Worm (Caenorhabditis elegans) whole organism, L1 larva: Measurements from ENCODE around the gene timp-1.
A peak's percentile ranks its signal among the peaks of the same experiment; 100 is the strongest.

Experiments used
- C04F5.9 ChIP-seq: sonication (generic microtip); optimal IDR thresholded peaks from 2 replicates; lab custom pipeline; 2016; ENCODE audit warnings: missing genetic modification characterization, missing compliant biosample characterization
- C34B4.2 ChIP-seq: sonication (generic microtip); optimal IDR thresholded peaks from 2 replicates; lab custom pipeline; 2017; ENCODE audit warnings: mild to moderate bottlenecking, missing genetic modification characterization, missing compliant biosample characterization
- F16B12.6 ChIP-seq: fragments of 150-350 bp; optimal IDR thresholded peaks from 2 replicates; lab custom pipeline; 2014; ENCODE audit warnings: missing biosample characterization, missing genetic modification characterization
- aha-1 ChIP-seq: fragments of 150-350 bp; optimal IDR thresholded peaks from 2 replicates; lab custom pipeline; 2014; ENCODE audit warnings: missing biosample characterization, missing genetic modification characterization
- alr-1 ChIP-seq: fragments of 200-800 bp; sonication (Bioruptor generic); optimal IDR thresholded peaks from 2 replicates; lab custom pipeline; 2018; ENCODE audit warnings: borderline replicate concordance, mild to moderate bottlenecking, missing genetic modification characterization, missing compliant biosample characterization
- ama-1 ChIP-seq: fragments of 150-350 bp; optimal IDR thresholded peaks from 2 replicates; lab custom pipeline; 2014
- blmp-1 ChIP-seq: fragments of 150-350 bp; optimal IDR thresholded peaks from 2 replicates; lab custom pipeline; 2014; ENCODE audit warnings: missing biosample characterization, missing genetic modification characterization
- ceh-63 ChIP-seq: fragments of 200-800 bp; sonication (Bioruptor generic); optimal IDR thresholded peaks from 2 replicates; lab custom pipeline; 2018; ENCODE audit warnings: mild to moderate bottlenecking, missing genetic modification characterization, missing compliant biosample characterization
- ceh-8 ChIP-seq: fragments of 200-800 bp; sonication (Bioruptor generic); optimal IDR thresholded peaks from 2 replicates; lab custom pipeline; 2018; ENCODE audit warnings: mild to moderate bottlenecking, missing genetic modification characterization, moderate library complexity, missing compliant biosample characterization
- ceh-88 ChIP-seq: fragments of 200-800 bp; sonication (Bioruptor generic); IDR thresholded peaks from 2 replicates; pipeline ENCODE4 v1.3.6; 2022; ENCODE audit warnings: missing genetic modification characterization, missing compliant biosample characterization
- ces-1 ChIP-seq: fragments of 150-350 bp; optimal IDR thresholded peaks from 2 replicates; lab custom pipeline; 2014; ENCODE audit warnings: missing biosample characterization, missing genetic modification reagents, missing genetic modification characterization
- dsc-1 ChIP-seq: sonication (generic microtip); optimal IDR thresholded peaks from 2 replicates; lab custom pipeline; 2016; ENCODE audit warnings: mild to moderate bottlenecking, missing genetic modification characterization, missing compliant biosample characterization
- efl-1 ChIP-seq, 4 experiments: fragments of 150-350 bp; optimal IDR thresholded peaks in 3 of 4; peaks in 1 of 4; 1 replicate in 1 of 4; 2 replicates in 3 of 4; lab custom pipeline; 2014; ENCODE audit warnings: missing biosample characterization in 2 of 4, missing genetic modification characterization in 2 of 4, missing genetic modification reagents in 2 of 4
- egl-13 ChIP-seq: sonication (generic microtip); optimal IDR thresholded peaks from 2 replicates; lab custom pipeline; 2016; ENCODE audit warnings: missing genotype, missing genetic modification reagents, missing genetic modification characterization, missing compliant biosample characterization
- elt-2 ChIP-seq: sonication (generic microtip); optimal IDR thresholded peaks from 2 replicates; lab custom pipeline; 2016; ENCODE audit warnings: missing genetic modification characterization, mild to moderate bottlenecking, inconsistent platforms, missing compliant biosample characterization, missing genetic modification reagents
- fkh-4 ChIP-seq: sonication (generic microtip); optimal IDR thresholded peaks from 2 replicates; lab custom pipeline; 2016; ENCODE audit warnings: missing compliant biosample characterization, missing genetic modification characterization, borderline replicate concordance
- fos-1 ChIP-seq: fragments of 150-350 bp; optimal IDR thresholded peaks from 2 replicates; lab custom pipeline; 2014; ENCODE audit warnings: missing biosample characterization, missing genetic modification characterization
- grh-1 ChIP-seq: fragments of 200-800 bp; sonication (Bioruptor generic); IDR thresholded peaks from 2 replicates; pipeline ENCODE4 v1.3.6; 2022; ENCODE audit warnings: missing genetic modification reagents, missing genetic modification characterization, missing compliant biosample characterization
- irx-1 ChIP-seq: sonication (generic microtip); optimal IDR thresholded peaks from 2 replicates; lab custom pipeline; 2016; ENCODE audit warnings: missing genetic modification characterization, missing compliant biosample characterization
- jun-1 ChIP-seq: fragments of 150-350 bp; optimal IDR thresholded peaks from 2 replicates; lab custom pipeline; 2014; ENCODE audit warnings: missing biosample characterization, missing genetic modification reagents, missing genetic modification characterization
- lin-13 ChIP-seq: fragments of 150-350 bp; optimal IDR thresholded peaks from 2 replicates; lab custom pipeline; 2014; ENCODE audit warnings: missing biosample characterization, missing genetic modification reagents, missing genetic modification characterization
- lin-15B ChIP-seq: fragments of 150-350 bp; sonication (generic microtip); optimal IDR thresholded peaks from 3 replicates; lab custom pipeline; 2014; ENCODE audit warnings: missing biosample characterization, missing genetic modification characterization
- lin-35 ChIP-seq, 2 experiments: fragments of 150-350 bp; optimal IDR thresholded peaks; 2 replicates each; lab custom pipeline; 2014; ENCODE audit warnings: missing biosample characterization in 2 of 2, missing genetic modification characterization in 2 of 2, missing genetic modification reagents in 2 of 2
- lin-39 ChIP-seq: fragments of 150-350 bp; optimal IDR thresholded peaks from 2 replicates; lab custom pipeline; 2014; ENCODE audit warnings: missing biosample characterization, missing genetic modification reagents, missing genetic modification characterization
- lir-3 ChIP-seq: sonication (generic microtip); optimal IDR thresholded peaks from 2 replicates; lab custom pipeline; 2016; ENCODE audit warnings: mild to moderate bottlenecking, missing genetic modification characterization, moderate library complexity, missing compliant biosample characterization; ENCODE audit not compliant: poor library complexity
- lsy-2 ChIP-seq, 2 experiments: fragments of 150-350 bp; optimal IDR thresholded peaks; 2 replicates each; lab custom pipeline; 2014; ENCODE audit warnings: missing biosample characterization in 2 of 2, missing genetic modification characterization in 2 of 2
- mab-9 ChIP-seq: fragments of 200-800 bp; sonication (Bioruptor generic); IDR thresholded peaks from 2 replicates; pipeline ENCODE4 v1.3.6; 2022; ENCODE audit warnings: missing genetic modification reagents, missing genetic modification characterization, missing compliant biosample characterization
- mef-2 ChIP-seq: fragments of 150-350 bp; optimal IDR thresholded peaks from 2 replicates; lab custom pipeline; 2014; ENCODE audit warnings: missing biosample characterization, missing genetic modification characterization
- mep-1 ChIP-seq: fragments of 150-350 bp; optimal IDR thresholded peaks from 2 replicates; lab custom pipeline; 2014; ENCODE audit warnings: missing biosample characterization, missing genetic modification characterization
- nhr-12 ChIP-seq: sonication (generic microtip); optimal IDR thresholded peaks from 2 replicates; lab custom pipeline; 2017; ENCODE audit warnings: missing biosample characterization, missing genetic modification characterization
- nhr-19 ChIP-seq: fragments of 200-800 bp; sonication (Bioruptor generic); conservative IDR thresholded peaks from 2 replicates; pipeline ENCODE4 v1.3.6; 2022; ENCODE audit warnings: missing genetic modification characterization, missing compliant biosample characterization
- nhr-237 ChIP-seq: fragments of 150-350 bp; optimal IDR thresholded peaks from 2 replicates; lab custom pipeline; 2014; ENCODE audit warnings: missing biosample characterization, missing genetic modification characterization
- nhr-28 ChIP-seq: fragments of 150-350 bp; optimal IDR thresholded peaks from 2 replicates; lab custom pipeline; 2014; ENCODE audit warnings: missing biosample characterization, missing genetic modification characterization
- nhr-47 ChIP-seq: sonication (generic microtip); optimal IDR thresholded peaks from 2 replicates; lab custom pipeline; 2016; ENCODE audit warnings: mild to moderate bottlenecking, missing genetic modification characterization, moderate library complexity, missing compliant biosample characterization
- nhr-77 ChIP-seq: fragments of 150-350 bp; optimal IDR thresholded peaks from 2 replicates; lab custom pipeline; 2014; ENCODE audit warnings: missing biosample characterization, missing genetic modification characterization
- nhr-84 ChIP-seq: sonication (generic microtip); optimal IDR thresholded peaks from 2 replicates; lab custom pipeline; 2017; ENCODE audit warnings: missing biosample characterization, missing genetic modification characterization
- nhr-85 ChIP-seq: sonication (generic microtip); peaks from one replicate; lab custom pipeline; 2016; ENCODE audit warnings: missing genetic modification characterization, inconsistent platforms, missing compliant biosample characterization
- pax-3 ChIP-seq: fragments of 200-800 bp; sonication (Bioruptor generic); optimal IDR thresholded peaks from 2 replicates; lab custom pipeline; 2018; ENCODE audit warnings: mild to moderate bottlenecking, missing genetic modification characterization, moderate library complexity, missing compliant biosample characterization
- rnt-1 ChIP-seq: sonication (generic microtip); optimal IDR thresholded peaks from 2 replicates; lab custom pipeline; 2016; ENCODE audit warnings: mild to moderate bottlenecking, missing genetic modification characterization, moderate library complexity, missing compliant biosample characterization
- skn-1 ChIP-seq: fragments of 150-350 bp; optimal IDR thresholded peaks from 2 replicates; lab custom pipeline; 2014; ENCODE audit warnings: missing biosample characterization, missing genetic modification characterization
- snpc-4 ChIP-seq: fragments of 150-350 bp; optimal IDR thresholded peaks from 2 replicates; lab custom pipeline; 2014; ENCODE audit warnings: missing biosample characterization, missing genetic modification characterization
- sptf-1 ChIP-seq: fragments of 150-350 bp; optimal IDR thresholded peaks from 2 replicates; lab custom pipeline; 2014; ENCODE audit warnings: missing biosample characterization, missing genetic modification characterization
- sup-37 ChIP-seq: fragments of 200-800 bp; sonication (Bioruptor generic); optimal IDR thresholded peaks from 2 replicates; lab custom pipeline; 2018; ENCODE audit warnings: mild to moderate bottlenecking, missing genetic modification characterization, missing compliant biosample characterization
- tbx-2 ChIP-seq: sonication (generic microtip); optimal IDR thresholded peaks from 2 replicates; lab custom pipeline; 2016; ENCODE audit warnings: missing genetic modification characterization, missing compliant biosample characterization
- tlp-1 ChIP-seq: fragments of 150-350 bp; optimal IDR thresholded peaks from 2 replicates; lab custom pipeline; 2014; ENCODE audit warnings: missing biosample characterization, missing genetic modification characterization
- unc-62 ChIP-seq: fragments of 150-350 bp; optimal IDR thresholded peaks from 2 replicates; lab custom pipeline; 2014; ENCODE audit warnings: missing biosample characterization, missing genetic modification reagents, missing genetic modification characterization
- unc-86 ChIP-seq: sonication (generic microtip); optimal IDR thresholded peaks from 2 replicates; lab custom pipeline; 2016; ENCODE audit warnings: missing genetic modification characterization, missing compliant biosample characterization
- unc-98 ChIP-seq: fragments of 200-800 bp; sonication (Bioruptor generic); IDR thresholded peaks from 2 replicates; pipeline ENCODE4 v1.3.6; 2022; ENCODE audit warnings: missing genetic modification characterization, missing compliant biosample characterization
- vab-15 ChIP-seq: sonication (generic microtip); optimal IDR thresholded peaks from 2 replicates; lab custom pipeline; 2017; ENCODE audit warnings: missing genotype, mild to moderate bottlenecking, missing genetic modification characterization, missing compliant biosample characterization
- xbp-1 ChIP-seq: sonication (generic microtip); optimal IDR thresholded peaks from 2 replicates; lab custom pipeline; 2016; ENCODE audit warnings: missing genetic modification characterization, missing compliant biosample characterization
- zag-1 ChIP-seq: fragments of 150-350 bp; optimal IDR thresholded peaks from 2 replicates; lab custom pipeline; 2014; ENCODE audit warnings: missing biosample characterization, missing genetic modification characterization
- zip-4 ChIP-seq: fragments of 200-800 bp; sonication (Bioruptor generic); optimal IDR thresholded peaks from 2 replicates; lab custom pipeline; 2018; ENCODE audit warnings: mild to moderate bottlenecking, missing genetic modification characterization, moderate library complexity, missing compliant biosample characterization
- ztf-4 ChIP-seq: fragments of 150-350 bp; optimal IDR thresholded peaks from 2 replicates; lab custom pipeline; 2014; ENCODE audit warnings: missing biosample characterization, missing genetic modification characterization

Gene timp-1

ce11 chrV:8228712-8229119 lies 21.7 kb downstream of the timp-1 start (continued):
- peak; percentile 58 for TF ChIP-seq lin-39
- no peak for TF ChIP-seq nhr-28 (tag; lab: Kevin White, UChicago)
- TF ChIP-seq sup-37 (GFP tag; lab: Kevin White, UChicago) = peak; percentile 69
- TF ChIP-seq ceh-8 (GFP tag; lab: Kevin White, UChicago) = no peak
- TF ChIP-seq fos-1 = peak; percentile 52
- no peak for TF ChIP-seq alr-1
- peak; percentile 25 for TF ChIP-seq fkh-4
- TF ChIP-seq nhr-12 = no peak
- peak; percentile 50; the same call in 1 of the 2 replicates for TF ChIP-seq unc-98 (GFP tag; lab: Robert Waterston, UW)
- peak; percentile 58 for TF ChIP-seq lir-3 (tag; lab: Kevin White, UChicago)
- TF ChIP-seq ama-1 = peak; percentile 94
- no peak for TF ChIP-seq vab-15 (tag; lab: Kevin White, UChicago)
- TF ChIP-seq dsc-1 (tag; lab: Kevin White, UChicago) = peak; percentile 89
- TF ChIP-seq pax-3 (tag; lab: Kevin White, UChicago) = peak; percentile 53
- no peak for TF ChIP-seq mab-9 (GFP tag; lab: Robert Waterston, UW)
- TF ChIP-seq ces-1 = no peak
- peak; percentile 86 for TF ChIP-seq xbp-1 (tag; lab: Kevin White, UChicago)
- peak; percentile 86 for TF ChIP-seq grh-1 (GFP tag; lab: Robert Waterston, UW)
- TF ChIP-seq zag-1 (tag; lab: Kevin White, UChicago) = no peak
- TF ChIP-seq unc-86 (tag; lab: Kevin White, UChicago) = peak; percentile 71
- peak; percentile 42 for TF ChIP-seq lin-15B (tag; lab: Kevin White, UChicago)
- peak; percentile 84 for TF ChIP-seq tbx-2 (tag; lab: Kevin White, UChicago)
- TF ChIP-seq tlp-1 = no peak
- TF ChIP-seq unc-62 = no peak
- no peak for TF ChIP-seq nhr-237 (tag; lab: Kevin White, UChicago)
- TF ChIP-seq C34B4.2 = no peak
- peak; percentile 22 for TF ChIP-seq F16B12.6 (tag; lab: Kevin White, UChicago)
- TF ChIP-seq nhr-47 (tag; lab: Kevin White, UChicago) = peak; percentile 90
- TF ChIP-seq skn-1 = peak; percentile 39
- TF ChIP-seq sptf-1 (tag; lab: Kevin White, UChicago) = no peak
- no peak for TF ChIP-seq mef-2 (tag; lab: Kevin White, UChicago)
- TF ChIP-seq jun-1 (tag; lab: Kevin White, UChicago) = peak; percentile 73
- TF ChIP-seq efl-1 (optimal IDR thresholded peaks at IDR 0.05; lab: Kevin White, UChicago) = peak; percentile 63 to 77
- peak; percentile 57 to 96 for TF ChIP-seq efl-1 (GFP tag; optimal IDR thresholded peaks at IDR 0.05 in 1 of 2; lab: Kevin White, UChicago)
- TF ChIP-seq ceh-88 = peak; percentile 63
- peak; percentile 93 for TF ChIP-seq nhr-19
- peak; percentile 99 for TF ChIP-seq snpc-4 (tag; lab: Kevin White, UChicago)
- peak; percentile 54 for TF ChIP-seq egl-13
- TF ChIP-seq blmp-1 (tag; lab: Kevin White, UChicago) = no peak
- TF ChIP-seq nhr-85 (tag; lab: Kevin White, UChicago) = peak; percentile 91
- peak; percentile 81 for TF ChIP-seq irx-1 (tag; lab: Kevin White, UChicago)
- TF ChIP-seq zip-4 = peak; percentile 71
- peak; percentile 71 for TF ChIP-seq lin-13 (GFP tag; lab: Kevin White, UChicago)
- TF ChIP-seq aha-1 (tag; lab: Kevin White, UChicago) = no peak
- peak; percentile 60 for TF ChIP-seq ztf-4 (tag; lab: Kevin White, UChicago)
- peak; percentile 30 for TF ChIP-seq C04F5.9
- TF ChIP-seq lsy-2 (tag; optimal IDR thresholded peaks at IDR 0.05; lab: Kevin White, UChicago) = peak; percentile 58 to 78
- TF ChIP-seq ceh-63 (GFP tag; lab: Kevin White, UChicago) = no peak
- TF ChIP-seq mep-1 = peak; percentile 79
- no peak for TF ChIP-seq nhr-84 (tag; lab: Kevin White, UChicago)
- peak; percentile 88 for TF ChIP-seq elt-2 (tag; lab: Kevin White, UChicago)
- peak; percentile 95 for TF ChIP-seq rnt-1 (tag; lab: Kevin White, UChicago)
- TF ChIP-seq lin-35 (GFP tag; optimal IDR thresholded peaks at IDR 0.05; lab: Kevin White, UChicago) = peak; percentile 53 to 69
- TF ChIP-seq nhr-77 = peak; percentile 84
- TF ChIP-seq, all 84 proteins: peak for 54
